Comparison of ENCODE assay signal across 3 fruit fly cellular contexts in genomic region chr3L:4546650-4547049, dm6.
TF ChIP-seq lines count a peak whose summit lies in the region.

No protein-coding gene starts in this region.

TF ChIP-seq in whole organism, embryonic, 481 proteins besides CTCF, POLR2A, EP300 and RAD21 (continued from another document and continues in another):
- TF ChIP-seq CG6854 (GFP tag; optimal IDR thresholded peaks at IDR 0.05; lab: Kevin White, UChicago) (no peak), mirr (GFP tag; optimal IDR thresholded peaks at IDR 0.05; lab: Kevin White, UChicago) (no peak), CG18599 (GFP tag; optimal IDR thresholded peaks at IDR 0.05; lab: Kevin White, UChicago) (peak; percentile 56), Opbp (GFP tag; IDR thresholded peaks at IDR 0.05; lab: Robert Waterston, UW; ENCODE audit: partially characterized antibody) (no peak), sob (GFP tag; IDR thresholded peaks at IDR 0.05; lab: Robert Waterston, UW) (no peak; the same call in 1 of the 2 replicates), Six4 (GFP tag; optimal IDR thresholded peaks at IDR 0.05; lab: Kevin White, UChicago) (peak; percentile 57), CG4820 (GFP tag; optimal IDR thresholded peaks at IDR 0.05; lab: Kevin White, UChicago) (peak; percentile 70), her (GFP tag; optimal IDR thresholded peaks at IDR 0.05; lab: Kevin White, UChicago) (no peak), CG13424 (tag; optimal IDR thresholded peaks at IDR 0.05; lab: Kevin White, UChicago) (peak; percentile 54), Deaf1 (tag; optimal IDR thresholded peaks at IDR 0.05; lab: Kevin White, UChicago) (peak; percentile 19), CG7839 (tag; optimal IDR thresholded peaks at IDR 0.05; lab: Kevin White, UChicago) (peak; percentile 70), eyg (GFP tag; optimal IDR thresholded peaks at IDR 0.05; lab: Kevin White, UChicago) (no peak), CG17612 (GFP tag; IDR thresholded peaks at IDR 0.05; lab: Robert Waterston, UW) (no peak), H2.0 (GFP tag; IDR thresholded peaks at IDR 0.05; lab: Robert Waterston, UW) (peak; percentile 20; the same call in 1 of the 2 replicates), CG3995 (GFP tag; optimal IDR thresholded peaks at IDR 0.05; lab: Kevin White, UChicago) (no peak), CG3065 (GFP tag; optimal IDR thresholded peaks at IDR 0.05; lab: Kevin White, UChicago) (peak; percentile 50), HLH54F (GFP tag; optimal IDR thresholded peaks at IDR 0.05; lab: Kevin White, UChicago) (no peak), Taf1 (GFP tag; IDR thresholded peaks at IDR 0.05; lab: Robert Waterston, UW) (no peak), Bgb (GFP tag; IDR thresholded peaks at IDR 0.05; lab: Robert Waterston, UW; ENCODE audit: partially characterized antibody) (no peak), Neu2 (GFP tag; optimal IDR thresholded peaks at IDR 0.05; lab: Kevin White, UChicago; ENCODE audit: borderline replicate concordance) (no peak), Kr (GFP tag; optimal IDR thresholded peaks at IDR 0.05; lab: Kevin White, UChicago) (peak; percentile 30), CG7372 (GFP tag; IDR thresholded peaks at IDR 0.05; lab: Robert Waterston, UW) (no peak), zen2 (GFP tag; IDR thresholded peaks at IDR 0.05; lab: Robert Waterston, UW; ENCODE audit: partially characterized antibody) (no peak), NfI (GFP tag; optimal IDR thresholded peaks at IDR 0.05; lab: Kevin White, UChicago) (no peak), CG15601 (tag; optimal IDR thresholded peaks at IDR 0.05; lab: Kevin White, UChicago) (peak; percentile 65), CG34224 (GFP tag; IDR thresholded peaks at IDR 0.05; lab: Robert Waterston, UW; ENCODE audit: partially characterized antibody) (no peak), CG9797 (GFP tag; optimal IDR thresholded peaks at IDR 0.05; lab: Kevin White, UChicago) (no peak), CG1647 (GFP tag; optimal IDR thresholded peaks at IDR 0.05; lab: Kevin White, UChicago) (no peak), nmo (GFP tag; optimal IDR thresholded peaks at IDR 0.05; lab: Kevin White, UChicago) (peak; percentile 80), Sry-δ (GFP tag; optimal IDR thresholded peaks at IDR 0.05; lab: Kevin White, UChicago) (no peak), onecut (GFP tag; IDR thresholded peaks at IDR 0.05; lab: Robert Waterston, UW) (peak; percentile 43), ato (GFP tag; IDR thresholded peaks at IDR 0.05; lab: Robert Waterston, UW; ENCODE audit: partially characterized antibody) (no peak), bowl (GFP tag; IDR thresholded peaks at IDR 0.05; lab: Robert Waterston, UW) (no peak), Xrp1 (GFP tag; IDR thresholded peaks at IDR 0.05; lab: Robert Waterston, UW) (peak; percentile 93), CG17385 (GFP tag; optimal IDR thresholded peaks at IDR 0.05; lab: Kevin White, UChicago) (peak; percentile 41), stc (GFP tag; IDR thresholded peaks at IDR 0.05; lab: Robert Waterston, UW) (peak; percentile 45; the same call in 1 of the 2 replicates), D19A (tag; optimal IDR thresholded peaks at IDR 0.05; lab: Kevin White, UChicago) (peak; percentile 82), CG17359 (tag; optimal IDR thresholded peaks at IDR 0.05; lab: Kevin White, UChicago) (peak; percentile 62), cad (GFP tag; optimal IDR thresholded peaks at IDR 0.05; lab: Kevin White, UChicago) (no peak), fru (optimal IDR thresholded peaks at IDR 0.05; lab: Kevin White, UChicago) (no peak), prd (optimal IDR thresholded peaks at IDR 0.05; lab: Kevin White, UChicago) (no peak), prd (GFP tag; IDR thresholded peaks at IDR 0.05; lab: Robert Waterston, UW) (peak; percentile 89), abd-A (tag; optimal IDR thresholded peaks at IDR 0.05; lab: Kevin White, UChicago) (no peak), scrt (GFP tag; optimal IDR thresholded peaks at IDR 0.05; lab: Kevin White, UChicago) (no peak)

TF ChIP-seq in whole organism, prepupa, 60 proteins besides CTCF, POLR2A, EP300 and RAD21 (continued from another document):
- TF ChIP-seq CG8632 (GFP tag; optimal IDR thresholded peaks at IDR 0.05; lab: Kevin White, UChicago) (peak; percentile 80), Lpt (GFP tag; optimal IDR thresholded peaks at IDR 0.05; lab: Kevin White, UChicago) (peak; percentile 88), CG8119 (GFP tag; IDR thresholded peaks at IDR 0.05; lab: Robert Waterston, UW) (peak; percentile 92), CG6854 (GFP tag; optimal IDR thresholded peaks at IDR 0.05; lab: Kevin White, UChicago) (no peak), CG16779 (tag; optimal IDR thresholded peaks at IDR 0.05; lab: Kevin White, UChicago) (peak; percentile 75), fd85E (GFP tag; optimal IDR thresholded peaks at IDR 0.05; lab: Kevin White, UChicago) (peak; percentile 46), Sox102F (GFP tag; optimal IDR thresholded peaks at IDR 0.05; lab: Kevin White, UChicago) (peak; percentile 81), dsx (GFP tag; optimal IDR thresholded peaks at IDR 0.05; lab: Kevin White, UChicago; ENCODE audit: poor library complexity, severe bottlenecking) (peak; percentile 90), CG11294 (GFP tag; IDR thresholded peaks at IDR 0.05; lab: Robert Waterston, UW) (peak; percentile 74), CG6276 (GFP tag; optimal IDR thresholded peaks at IDR 0.05; lab: Kevin White, UChicago) (peak; percentile 80), CG9139 (GFP tag; optimal IDR thresholded peaks at IDR 0.05; lab: Kevin White, UChicago) (peak; percentile 68), CG31627 (GFP tag; optimal IDR thresholded peaks at IDR 0.05; lab: Kevin White, UChicago) (peak; percentile 57), fd59A (GFP tag; optimal IDR thresholded peaks at IDR 0.05; lab: Kevin White, UChicago) (peak; percentile 79), svp (GFP tag; lab: Kevin White, UChicago) (peak; percentile 83), dac (GFP tag; optimal IDR thresholded peaks at IDR 0.05; lab: Kevin White, UChicago) (peak; percentile 58), CG34406 (GFP tag; optimal IDR thresholded peaks at IDR 0.05; lab: Kevin White, UChicago) (peak; percentile 83), CG32006 (GFP tag; optimal IDR thresholded peaks at IDR 0.05; lab: Kevin White, UChicago) (peak; percentile 92), CG3032 (tag; optimal IDR thresholded peaks at IDR 0.05; lab: Kevin White, UChicago) (peak; percentile 87), OdsH (GFP tag; optimal IDR thresholded peaks at IDR 0.05; lab: Kevin White, UChicago) (peak; percentile 90), Hr38 (GFP tag; optimal IDR thresholded peaks at IDR 0.05; lab: Kevin White, UChicago) (no peak), Gug (GFP tag; IDR thresholded peaks at IDR 0.05; lab: Robert Waterston, UW) (peak; percentile 81), Met (GFP tag; optimal IDR thresholded peaks at IDR 0.05; lab: Kevin White, UChicago) (peak; percentile 84), pdm3 (GFP tag; optimal IDR thresholded peaks at IDR 0.05; lab: Kevin White, UChicago) (peak; percentile 85), achi (GFP tag; optimal IDR thresholded peaks at IDR 0.05; lab: Kevin White, UChicago) (peak; percentile 87), CG8319 (GFP tag; optimal IDR thresholded peaks at IDR 0.05; lab: Kevin White, UChicago) (peak; percentile 80), vri (GFP tag; optimal IDR thresholded peaks at IDR 0.05; lab: Kevin White, UChicago) (peak; percentile 65), Eip75B (GFP tag; optimal IDR thresholded peaks at IDR 0.05; lab: Kevin White, UChicago) (peak; percentile 82), ss (GFP tag; optimal IDR thresholded peaks at IDR 0.05; lab: Kevin White, UChicago) (peak; percentile 77 to 84), Hr39 (GFP tag; optimal IDR thresholded peaks at IDR 0.05; lab: Kevin White, UChicago) (peak; percentile 58), Blimp-1 (GFP tag; optimal IDR thresholded peaks at IDR 0.05; lab: Kevin White, UChicago) (peak; percentile 40), salr (GFP tag; optimal IDR thresholded peaks at IDR 0.05; lab: Kevin White, UChicago) (peak; percentile 68 to 83), esn (GFP tag; optimal IDR thresholded peaks at IDR 0.05; lab: Kevin White, UChicago) (peak; percentile 86), eg (GFP tag; IDR thresholded peaks at IDR 0.05; lab: Robert Waterston, UW) (peak; percentile 88), CG3919 (GFP tag; optimal IDR thresholded peaks at IDR 0.05; lab: Kevin White, UChicago) (peak; percentile 89), CG11902 (GFP tag; optimal IDR thresholded peaks at IDR 0.05; lab: Kevin White, UChicago) (peak; percentile 19), CG1621 (tag; optimal IDR thresholded peaks at IDR 0.05; lab: Kevin White, UChicago) (peak; percentile 84)

TF ChIP-seq in whole organism, wandering third instar larva, 38 proteins besides CTCF, POLR2A, EP300 and RAD21 (continued from another document):
- no peak for TF ChIP-seq pan (optimal IDR thresholded peaks at IDR 0.05; lab: Kevin White, UChicago)
- TF ChIP-seq tai (GFP tag; optimal IDR thresholded peaks at IDR 0.05; lab: Kevin White, UChicago), result peak; percentile 44
- TF ChIP-seq woc (GFP tag; optimal IDR thresholded peaks at IDR 0.05; lab: Kevin White, UChicago), result peak; percentile 22
- TF ChIP-seq Hnf4 (GFP tag; optimal IDR thresholded peaks at IDR 0.05; lab: Kevin White, UChicago), result peak; percentile 53
- no peak for TF ChIP-seq CrebA (GFP tag; optimal IDR thresholded peaks at IDR 0.05; lab: Kevin White, UChicago; ENCODE audit: borderline replicate concordance)
- TF ChIP-seq sage (GFP tag; optimal IDR thresholded peaks at IDR 0.05; lab: Kevin White, UChicago), result no peak
- TF ChIP-seq N (GFP tag; optimal IDR thresholded peaks at IDR 0.05; lab: Kevin White, UChicago), result no peak
